Fruit fly (Drosophila melanogaster): ENCODE data around the gene CG13771.

Gene CG13771

DNA sequence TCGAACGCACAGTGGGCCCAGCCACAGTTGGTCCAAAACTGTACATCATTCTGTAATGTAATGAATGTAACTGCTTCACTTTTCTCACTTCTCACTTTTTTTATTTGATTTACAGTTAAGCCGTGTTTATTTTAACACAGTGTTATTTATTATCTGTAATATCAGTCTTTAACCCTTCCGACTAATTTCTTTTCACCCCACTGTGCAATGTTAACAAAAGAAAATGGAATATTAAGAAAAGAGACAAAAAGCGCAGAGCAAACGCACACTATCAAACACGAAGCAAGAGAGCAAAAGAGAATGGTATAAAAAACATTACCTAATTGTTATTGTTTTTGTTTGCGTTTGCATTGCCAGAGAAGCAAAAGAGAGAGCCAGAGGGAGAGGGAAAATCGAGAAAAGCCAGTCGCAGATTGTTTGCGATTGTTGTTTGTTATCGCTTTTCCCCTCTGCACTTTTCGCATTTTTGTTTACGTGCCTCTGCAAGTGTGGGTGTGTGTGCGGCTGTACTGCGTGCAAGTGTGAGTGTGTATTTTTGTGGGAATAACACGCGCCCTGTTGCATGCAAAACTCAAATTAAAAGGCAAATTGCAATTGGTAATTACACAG, 16.2 kb downstream of the CG13771 start (continued):
- peak in 1 of 3 experiments; percentile 94 for TF ChIP-seq Stat92E (GFP tag; optimal IDR thresholded peaks at IDR 0.05)
- peak; percentile 99 for TF ChIP-seq CG8388 (GFP tag; optimal IDR thresholded peaks at IDR 0.05)
- peak; percentile 59; the same call in 1 of the 3 replicates for TF ChIP-seq CG6791 (GFP tag; IDR thresholded peaks at IDR 0.05; ENCODE audit: partially characterized antibody)
- TF ChIP-seq salm (tag; optimal IDR thresholded peaks at IDR 0.05) = peak; percentile 99
- peak; percentile 85 for TF ChIP-seq Deaf1 (tag; optimal IDR thresholded peaks at IDR 0.05)
- peak; percentile 69 to 89 for TF ChIP-seq Trl (optimal IDR thresholded peaks at IDR 0.05)
- peak; percentile 99 for TF ChIP-seq Trl (GFP tag; optimal IDR thresholded peaks at IDR 0.05)
- peak; percentile 94 for TF ChIP-seq CG11093 (GFP tag; IDR thresholded peaks at IDR 0.05)
- peak; percentile 92 for TF ChIP-seq abd-A (tag; optimal IDR thresholded peaks at IDR 0.05)
- peak; percentile 99 for TF ChIP-seq CHES-1-like (GFP tag; optimal IDR thresholded peaks at IDR 0.05)
- TF ChIP-seq CG8944 (GFP tag; optimal IDR thresholded peaks at IDR 0.05) = peak; percentile 98
- TF ChIP-seq sob (GFP tag; IDR thresholded peaks at IDR 0.05) = peak; percentile 96
- TF ChIP-seq CG15269 (tag; optimal IDR thresholded peaks at IDR 0.05) = peak; percentile 99
- TF ChIP-seq CG10366 (GFP tag; IDR thresholded peaks at IDR 0.05) = peak; percentile 97
- TF ChIP-seq CG4360 (GFP tag; IDR thresholded peaks at IDR 0.05) = peak; percentile 80
- peak; percentile 97 for TF ChIP-seq slbo (GFP tag; IDR thresholded peaks at IDR 0.05)
- peak; percentile 99 for TF ChIP-seq oc (tag; optimal IDR thresholded peaks at IDR 0.05)
- peak; percentile 98 for TF ChIP-seq phol (tag; optimal IDR thresholded peaks at IDR 0.05)
- TF ChIP-seq ems (GFP tag; optimal IDR thresholded peaks at IDR 0.05) = peak; percentile 99
- peak; percentile 89 for TF ChIP-seq scrt (GFP tag; optimal IDR thresholded peaks at IDR 0.05)
- TF ChIP-seq seq (GFP tag; IDR thresholded peaks at IDR 0.05) = peak; percentile 98
- peak; percentile 92 for TF ChIP-seq dimm (GFP tag; IDR thresholded peaks at IDR 0.05)
- TF ChIP-seq Dip2 (GFP tag; IDR thresholded peaks at IDR 0.05) = peak; percentile 55; the same call in 1 of the 2 replicates
- peak; percentile 99 for TF ChIP-seq ci (GFP tag; IDR thresholded peaks at IDR 0.05)
- TF ChIP-seq Bgb (GFP tag; IDR thresholded peaks at IDR 0.05; ENCODE audit: partially characterized antibody) = peak; percentile 52; the same call in 1 of the 2 replicates
- TF ChIP-seq Atf-2 (GFP tag; optimal IDR thresholded peaks at IDR 0.05) = peak; percentile 98
- peak; percentile 84; the same call in 2 of the 3 replicates for TF ChIP-seq CG11560 (tag; IDR thresholded peaks at IDR 0.05)
- peak; percentile 99 for TF ChIP-seq CG12391 (tag; optimal IDR thresholded peaks at IDR 0.05)
- TF ChIP-seq gfzf (GFP tag; optimal IDR thresholded peaks at IDR 0.05) = peak; percentile 23
- TF ChIP-seq CG8281 (tag; optimal IDR thresholded peaks at IDR 0.05) = peak; percentile 92
- peak; percentile 93 for TF ChIP-seq CG7271 (tag; optimal IDR thresholded peaks at IDR 0.05)
- TF ChIP-seq CG10267 (tag; optimal IDR thresholded peaks at IDR 0.05) = peak; percentile 96
- peak; percentile 96 for TF ChIP-seq sens-2 (GFP tag; IDR thresholded peaks at IDR 0.05)
- TF ChIP-seq ken (GFP tag; IDR thresholded peaks at IDR 0.05) = peak; percentile 96
- peak; percentile 98 for TF ChIP-seq jing (GFP tag; optimal IDR thresholded peaks at IDR 0.05)
- peak; percentile 98 for TF ChIP-seq zfh1 (GFP tag; IDR thresholded peaks at IDR 0.05)
- peak; percentile 97 for TF ChIP-seq Atf3 (GFP tag; optimal IDR thresholded peaks at IDR 0.05)
- peak; percentile 99 for TF ChIP-seq az2 (GFP tag; optimal IDR thresholded peaks at IDR 0.05)
- peak; percentile 98 for TF ChIP-seq NfI (GFP tag; optimal IDR thresholded peaks at IDR 0.05)
- no peak for TF ChIP-seq Dref (GFP tag; IDR thresholded peaks at IDR 0.05)
- TF ChIP-seq wor (GFP tag; IDR thresholded peaks at IDR 0.05) = peak; percentile 96
- no peak for TF ChIP-seq sc (optimal IDR thresholded peaks at IDR 0.05)
- peak; percentile 98 for TF ChIP-seq sc (GFP tag; optimal IDR thresholded peaks at IDR 0.05)
- peak; percentile 99 for TF ChIP-seq dmrt99B (tag; optimal IDR thresholded peaks at IDR 0.05)
- no peak for TF ChIP-seq Hr39 (optimal IDR thresholded peaks at IDR 0.05)
- peak; percentile 91 for TF ChIP-seq Fer2 (tag; optimal IDR thresholded peaks at IDR 0.05)
- peak; percentile 93 for TF ChIP-seq B-H2 (GFP tag; optimal IDR thresholded peaks at IDR 0.05)
- TF ChIP-seq CG16779 (GFP tag; IDR thresholded peaks at IDR 0.05) = peak; percentile 93
- TF ChIP-seq tx (GFP tag; optimal IDR thresholded peaks at IDR 0.05) = peak; percentile 98
- TF ChIP-seq CG2889 (GFP tag; IDR thresholded peaks at IDR 0.05) = peak; percentile 93
- TF ChIP-seq CG31441 (GFP tag; IDR thresholded peaks at IDR 0.05) = peak; percentile 99
